Fruit fly (Drosophila melanogaster): Measurements from ENCODE around the gene ppk31.

ppk31 gene

DNA sequence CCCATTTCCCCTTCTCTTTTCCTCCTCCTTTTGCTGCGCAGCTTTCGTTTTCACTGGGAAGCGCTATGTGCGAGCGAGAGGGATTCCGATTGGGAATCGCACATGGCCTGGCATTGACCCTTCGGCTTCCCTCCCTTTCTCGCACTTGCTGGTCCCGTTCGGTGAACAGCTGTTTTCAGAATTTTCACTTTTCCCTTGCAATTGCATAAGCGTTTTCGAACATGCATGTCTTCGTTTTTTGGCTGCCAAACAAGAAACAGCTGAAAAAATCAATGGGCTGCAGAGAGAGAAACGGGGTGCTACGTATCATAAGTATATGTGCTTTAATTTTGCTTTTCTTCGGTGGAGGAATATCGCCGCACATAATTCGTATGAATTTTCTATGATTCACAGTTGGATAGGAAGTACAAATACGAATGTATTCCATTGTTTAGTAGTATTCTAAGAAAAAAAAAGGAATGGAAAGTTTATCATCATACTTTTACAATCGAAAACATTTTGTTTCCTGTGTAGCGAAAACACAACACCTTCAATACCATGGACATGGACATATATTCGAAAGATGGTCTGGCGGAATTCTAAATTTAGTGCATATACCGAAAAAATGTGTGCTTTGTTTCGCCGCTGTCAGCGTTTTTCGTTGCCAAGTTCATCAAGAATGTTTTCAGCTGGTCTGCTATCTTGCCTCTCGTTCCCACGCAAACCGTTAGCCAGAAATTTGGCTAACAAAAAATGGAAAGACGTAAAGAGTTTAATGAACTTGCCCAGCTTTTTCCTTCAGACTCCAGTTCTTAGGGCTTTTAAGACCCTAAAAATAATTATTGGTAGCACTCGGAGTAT, 10.6 kb upstream of the ppk31 start (continued):
- no peak for TF ChIP-seq Mrtf (GFP tag; IDR thresholded peaks at IDR 0.05)
- TF ChIP-seq salm (tag; optimal IDR thresholded peaks at IDR 0.05): peak; percentile 37
- no peak for TF ChIP-seq Bgb (GFP tag; IDR thresholded peaks at IDR 0.05; ENCODE audit: partially characterized antibody)
- peak; percentile 4 for TF ChIP-seq zen (tag; optimal IDR thresholded peaks at IDR 0.05)
- TF ChIP-seq MBD-R2 (GFP tag; IDR thresholded peaks at IDR 0.05): no peak; the same call in 1 of the 2 replicates
- no peak for TF ChIP-seq prd (optimal IDR thresholded peaks at IDR 0.05)
- TF ChIP-seq prd (GFP tag; IDR thresholded peaks at IDR 0.05): peak; percentile 26; the same call in 1 of the 3 replicates
- TF ChIP-seq CG16813 (GFP tag; IDR thresholded peaks at IDR 0.05; ENCODE audit: partially characterized antibody): no peak
- no peak for TF ChIP-seq CkIIα-i1 (GFP tag; IDR thresholded peaks at IDR 0.05)
- no peak for TF ChIP-seq B-H1 (GFP tag; IDR thresholded peaks at IDR 0.05)
- TF ChIP-seq Usf (GFP tag; optimal IDR thresholded peaks at IDR 0.05): peak; percentile 4
- TF ChIP-seq zf30C (GFP tag; optimal IDR thresholded peaks at IDR 0.05): peak; percentile 56
- TF ChIP-seq eve (GFP tag; optimal IDR thresholded peaks at IDR 0.05): no peak
- 0 out of 2 replicates have a peak, but pooled peaks have one; percentile 19 for TF ChIP-seq CG7372 (GFP tag; IDR thresholded peaks at IDR 0.05)
- peak; percentile 15 for TF ChIP-seq Chrac-16 (GFP tag; optimal IDR thresholded peaks at IDR 0.05)
- no peak for TF ChIP-seq h (optimal IDR thresholded peaks at IDR 0.05)
- TF ChIP-seq CG3163 (GFP tag; optimal IDR thresholded peaks at IDR 0.05): no peak
- no peak for TF ChIP-seq CG1647 (GFP tag; optimal IDR thresholded peaks at IDR 0.05)
- TF ChIP-seq dmrt99B (tag; optimal IDR thresholded peaks at IDR 0.05): peak; percentile 68
- 0 out of 2 replicates have a peak, but pooled peaks have one; percentile 38 for TF ChIP-seq toy (GFP tag; IDR thresholded peaks at IDR 0.05)
- no peak for TF ChIP-seq dm (GFP tag; optimal IDR thresholded peaks at IDR 0.05)
- TF ChIP-seq gsb-n (tag; optimal IDR thresholded peaks at IDR 0.05): peak; percentile 6
- TF ChIP-seq CG34376 (GFP tag; optimal IDR thresholded peaks at IDR 0.05): no peak
- no peak for TF ChIP-seq her (GFP tag; optimal IDR thresholded peaks at IDR 0.05)
- TF ChIP-seq CG7357 (GFP tag; IDR thresholded peaks at IDR 0.05): 0 out of 3 replicates have a peak, but pooled peaks have one; percentile 22
- no peak for TF ChIP-seq CG18764 (GFP tag; optimal IDR thresholded peaks at IDR 0.05)
- TF ChIP-seq insv (GFP tag; optimal IDR thresholded peaks at IDR 0.05): peak in 1 of 2 experiments; percentile 55
- no peak for TF ChIP-seq GATAe (GFP tag; conservative IDR thresholded peaks at IDR 0.05)
- peak; percentile 58 for TF ChIP-seq al (GFP tag; IDR thresholded peaks at IDR 0.05)
- peak; percentile 19 for TF ChIP-seq Nf-YC (tag; optimal IDR thresholded peaks at IDR 0.05)
- no peak; the same call in 1 of the 2 replicates for TF ChIP-seq Ravus (GFP tag; IDR thresholded peaks at IDR 0.05)
- TF ChIP-seq bab2 (GFP tag; optimal IDR thresholded peaks at IDR 0.05): peak; percentile 57
- no peak for TF ChIP-seq Bdp1 (GFP tag; optimal IDR thresholded peaks at IDR 0.05)
- TF ChIP-seq cad (GFP tag; optimal IDR thresholded peaks at IDR 0.05): no peak
- TF ChIP-seq CG11696 (GFP tag; IDR thresholded peaks at IDR 0.05): no peak
- no peak for TF ChIP-seq sc (optimal IDR thresholded peaks at IDR 0.05)
- no peak for TF ChIP-seq sc (GFP tag; optimal IDR thresholded peaks at IDR 0.05)
- TF ChIP-seq luna (GFP tag; optimal IDR thresholded peaks at IDR 0.05): no peak
- peak; percentile 78 for TF ChIP-seq lmd (GFP tag; IDR thresholded peaks at IDR 0.05)
- TF ChIP-seq CG14965 (GFP tag; optimal IDR thresholded peaks at IDR 0.05; ENCODE audit: borderline replicate concordance): no peak
- TF ChIP-seq CG10274 (GFP tag; optimal IDR thresholded peaks at IDR 0.05): no peak
- peak; percentile 37 for TF ChIP-seq fu2 (GFP tag; optimal IDR thresholded peaks at IDR 0.05)
- TF ChIP-seq odd (GFP tag; optimal IDR thresholded peaks at IDR 0.05): no peak
- no peak for TF ChIP-seq CG10462 (GFP tag; optimal IDR thresholded peaks at IDR 0.05)
- no peak for TF ChIP-seq ro (GFP tag; IDR thresholded peaks at IDR 0.05)
- no peak for TF ChIP-seq CG1792 (GFP tag; optimal IDR thresholded peaks at IDR 0.05)
- TF ChIP-seq PHDP (tag; optimal IDR thresholded peaks at IDR 0.05): peak; percentile 70
- no peak for TF ChIP-seq CG31365 (tag; optimal IDR thresholded peaks at IDR 0.05)
- no peak for TF ChIP-seq tna (GFP tag; IDR thresholded peaks at IDR 0.05; ENCODE audit: partially characterized antibody)
- TF ChIP-seq CG10209 (GFP tag; optimal IDR thresholded peaks at IDR 0.05): peak; percentile 51
- no peak for TF ChIP-seq Scr (GFP tag; IDR thresholded peaks at IDR 0.05; ENCODE audit: partially characterized antibody)
